Worm (Caenorhabditis elegans) whole organism, late embryonic: ENCODE data around the gene K03B8.14.

ENCODE experiments used
- ama-1 ChIP-seq: fragments of 150-350 bp; optimal IDR thresholded peaks from 2 replicates; lab custom pipeline; 2014
- elt-2 ChIP-seq: sonication (generic microtip); optimal IDR thresholded peaks from 2 replicates; lab custom pipeline; 2016; ENCODE audit warnings: missing genetic modification reagents, missing genetic modification characterization, missing compliant biosample characterization
- ets-4 ChIP-seq: sonication (generic microtip); optimal IDR thresholded peaks from 2 replicates; lab custom pipeline; 2016; ENCODE audit warnings: missing genetic modification characterization, missing compliant biosample characterization
- unc-55 ChIP-seq: sonication (generic microtip); optimal IDR thresholded peaks from 2 replicates; lab custom pipeline; 2017; ENCODE audit warnings: missing biosample characterization, missing genetic modification reagents, missing genetic modification characterization

DNA sequence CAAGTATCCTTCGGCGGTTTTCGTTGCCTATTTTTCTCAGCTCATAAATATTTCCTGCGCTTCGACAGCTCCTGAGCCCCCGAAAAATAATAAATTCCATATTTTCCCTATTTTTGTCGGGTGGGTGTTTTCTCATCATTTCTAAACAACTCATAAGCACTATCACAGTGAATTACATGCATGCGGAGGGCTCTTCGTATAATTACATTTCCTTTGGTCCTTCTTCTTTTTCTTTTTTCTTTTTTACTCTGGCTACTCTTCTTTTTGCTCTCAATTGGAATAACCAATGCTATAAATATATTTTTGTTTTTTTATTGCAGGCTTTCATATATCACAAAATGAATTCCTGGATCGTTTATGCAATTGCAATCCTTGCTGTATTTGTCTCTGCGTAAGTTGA, 48.4 kb upstream of the K03B8.14 start, which contains the start of gene T02E9.5:
- TF ChIP-seq elt-2 (no peak), ets-4 (tag; lab: Kevin White, UChicago) (no peak), ama-1 (lab: Kevin White, UChicago) (no peak), unc-55 (GFP tag; lab: Kevin White, UChicago) (no peak)
